Fruit fly (Drosophila melanogaster) whole organism, embryonic: ENCODE results near the gene Osi17.

Source experiments
- ATbp ChIP-seq: fragments of 200-800 bp; sonication (Bioruptor generic); optimal IDR thresholded peaks from 2 replicates; lab custom pipeline; 2017; ENCODE audit warnings: missing biosample characterization, mild to moderate bottlenecking, missing genetic modification characterization, missing genetic modification reagents
- Asciz ChIP-seq: fragments of 200-800 bp; sonication (Bioruptor generic); optimal IDR thresholded peaks from 2 replicates; lab custom pipeline; 2017; ENCODE audit warnings: missing biosample characterization, mild to moderate bottlenecking, missing genetic modification characterization, missing genetic modification reagents
- CG10267 ChIP-seq: fragments of 200-800 bp; sonication (Bioruptor generic); optimal IDR thresholded peaks from 2 replicates; lab custom pipeline; 2018; ENCODE audit warnings: missing biosample characterization, mild to moderate bottlenecking, missing genetic modification characterization, moderate library complexity
- CG10321 ChIP-seq: fragments of 200-800 bp; sonication (Bioruptor generic); IDR thresholded peaks from 2 replicates; pipeline ENCODE4 v1.3.6; 2022; ENCODE audit warnings: missing biosample characterization, missing genetic modification characterization
- CG10979 ChIP-seq: fragments of 200-800 bp; sonication (Bioruptor generic); optimal IDR thresholded peaks from 2 replicates; lab custom pipeline; 2018; ENCODE audit warnings: missing biosample characterization, mild to moderate bottlenecking, missing genetic modification characterization, moderate library complexity
- CG11504 ChIP-seq: fragments of 200-800 bp; sonication (Bioruptor generic); optimal IDR thresholded peaks from 3 replicates; lab custom pipeline; 2019; ENCODE audit warnings: missing biosample characterization, mild to moderate bottlenecking, missing genetic modification characterization, moderate library complexity
- CG11723 ChIP-seq: fragments of 200-800 bp; sonication (Bioruptor generic); optimal IDR thresholded peaks from 2 replicates; lab custom pipeline; 2017; ENCODE audit warnings: missing biosample characterization, mild to moderate bottlenecking, missing genetic modification characterization
- CG1233 ChIP-seq: fragments of 200-800 bp; sonication (Bioruptor generic); optimal IDR thresholded peaks from 4 replicates; lab custom pipeline; 2018; ENCODE audit warnings: missing biosample characterization, mild to moderate bottlenecking, missing genetic modification characterization
- CG12769 ChIP-seq: fragments of 200-800 bp; sonication (Bioruptor generic); optimal IDR thresholded peaks from 2 replicates; lab custom pipeline; 2019; ENCODE audit warnings: missing biosample characterization, mild to moderate bottlenecking, missing genetic modification characterization, moderate library complexity
- CG18262 ChIP-seq: fragments of 200-800 bp; optimal IDR thresholded peaks from 3 replicates; lab custom pipeline; 2019; ENCODE audit warnings: missing biosample characterization, mild to moderate bottlenecking, missing genetic modification characterization, moderate library complexity
- CG2199 ChIP-seq: fragments of 200-800 bp; sonication (Bioruptor generic); IDR thresholded peaks from 3 replicates; pipeline ENCODE4 v1.3.6; 2022; ENCODE audit warnings: missing biosample characterization, missing genetic modification characterization
- CG2712 ChIP-seq: fragments of 200-800 bp; optimal IDR thresholded peaks from 3 replicates; lab custom pipeline; 2019; ENCODE audit warnings: missing biosample characterization, mild to moderate bottlenecking, missing genetic modification characterization, moderate library complexity
- CG30431 ChIP-seq: fragments of 200-800 bp; sonication (Bioruptor generic); optimal IDR thresholded peaks from 2 replicates; lab custom pipeline; 2017; ENCODE audit warnings: missing biosample characterization, missing genetic modification characterization
- CG31441 ChIP-seq: fragments of 200-800 bp; sonication (Bioruptor generic); IDR thresholded peaks from 2 replicates; pipeline ENCODE4 v1.3.6; 2022; ENCODE audit warnings: missing biosample characterization, missing genetic modification characterization
- CG3995 ChIP-seq: fragments of 200-800 bp; sonication (Bioruptor generic); optimal IDR thresholded peaks from 3 replicates; lab custom pipeline; 2016; ENCODE audit warnings: missing biosample characterization, missing genetic modification characterization
- CG4820 ChIP-seq: fragments of 200-800 bp; sonication (Bioruptor generic); optimal IDR thresholded peaks from 3 replicates; lab custom pipeline; 2016; ENCODE audit warnings: missing biosample characterization, missing genetic modification characterization
- CG5180 ChIP-seq: fragments of 200-800 bp; sonication (Bioruptor generic); optimal IDR thresholded peaks from 3 replicates; lab custom pipeline; 2017; ENCODE audit warnings: missing biosample characterization, missing genetic modification characterization, mild to moderate bottlenecking, moderate library complexity, missing genetic modification reagents
- CG5245 ChIP-seq: fragments of 200-800 bp; sonication (Bioruptor generic); optimal IDR thresholded peaks from 3 replicates; lab custom pipeline; 2016; ENCODE audit warnings: missing biosample characterization, missing genetic modification characterization
- CG6175 ChIP-seq: fragments of 200-800 bp; sonication (Bioruptor generic); IDR thresholded peaks from 3 replicates; pipeline ENCODE4 v1.3.6; 2022; ENCODE audit warnings: missing biosample characterization, missing genetic modification characterization
- CG9817 ChIP-seq: fragments of 200-800 bp; sonication (Bioruptor generic); optimal IDR thresholded peaks from 2 replicates; lab custom pipeline; 2018; ENCODE audit warnings: missing biosample characterization, mild to moderate bottlenecking, missing genetic modification characterization, moderate library complexity
- Eip74EF ChIP-seq, 2 experiments: fragments of 200-800 bp in 1 of 2; fragments of >200 bp in 1 of 2; sonication (Bioruptor generic) in 1 of 2; optimal IDR thresholded peaks; 2 replicates each; lab custom pipeline; 2017 to 2019; ENCODE audit warnings: missing biosample characterization in 2 of 2, missing genetic modification characterization in 2 of 2, mild to moderate bottlenecking in 1 of 2, moderate library complexity in 1 of 2
- GATAe ChIP-seq: fragments of 200-800 bp; sonication (Bioruptor generic); conservative IDR thresholded peaks from 2 replicates; pipeline ENCODE4 v1.3.6; 2022; ENCODE audit warnings: missing biosample characterization, missing genetic modification characterization
- HHEX ChIP-seq: fragments of 200-800 bp; sonication (Bioruptor generic); optimal IDR thresholded peaks from 3 replicates; lab custom pipeline; 2017; ENCODE audit warnings: missing biosample characterization, mild to moderate bottlenecking, missing genetic modification characterization, missing genetic modification reagents
- Hey ChIP-seq: fragments of 200-800 bp; sonication (Bioruptor generic); optimal IDR thresholded peaks from 3 replicates; lab custom pipeline; 2018; ENCODE audit warnings: missing biosample characterization, mild to moderate bottlenecking, missing genetic modification characterization
- Hsf ChIP-seq: fragments of 200-800 bp; sonication (Bioruptor generic); optimal IDR thresholded peaks from 3 replicates; lab custom pipeline; 2016; ENCODE audit warnings: missing biosample characterization, missing genetic modification characterization
- Jarid2 ChIP-seq: fragments of 200-800 bp; sonication (Bioruptor generic); optimal IDR thresholded peaks from 3 replicates; lab custom pipeline; 2017; ENCODE audit warnings: mild to moderate bottlenecking, missing biosample characterization, missing genetic modification reagents, missing genetic modification characterization
- Kr ChIP-seq: fragments of 200-800 bp; sonication (Bioruptor generic); optimal IDR thresholded peaks from 2 replicates; lab custom pipeline; 2017; ENCODE audit warnings: missing biosample characterization, mild to moderate bottlenecking, missing genetic modification characterization
- MTF-1 ChIP-seq: fragments of 200-800 bp; sonication (Bioruptor generic); optimal IDR thresholded peaks from 2 replicates; lab custom pipeline; 2018; ENCODE audit warnings: missing biosample characterization, mild to moderate bottlenecking, missing genetic modification characterization, borderline replicate concordance
- Med ChIP-seq: fragments of 200-800 bp; sonication (Bioruptor generic); peaks from one replicate; lab custom pipeline; 2016; ENCODE audit warnings: missing biosample characterization, missing genetic modification characterization, mild to moderate bottlenecking, inconsistent platforms, moderate library complexity
- Meics ChIP-seq: fragments of 200-800 bp; sonication (Bioruptor generic); optimal IDR thresholded peaks from 2 replicates; lab custom pipeline; 2017; ENCODE audit warnings: missing biosample characterization, mild to moderate bottlenecking, missing genetic modification characterization
- NfI ChIP-seq: fragments of 200-800 bp; sonication (Bioruptor generic); optimal IDR thresholded peaks from 3 replicates; lab custom pipeline; 2018; ENCODE audit warnings: missing biosample characterization, mild to moderate bottlenecking, missing genetic modification characterization, moderate library complexity
- Oli ChIP-seq: fragments of 200-800 bp; sonication (Bioruptor generic); optimal IDR thresholded peaks from 2 replicates; lab custom pipeline; 2018; ENCODE audit warnings: missing biosample characterization, mild to moderate bottlenecking, missing genetic modification characterization, moderate library complexity
- Sox102F ChIP-seq: fragments of 200-800 bp; sonication (Bioruptor generic); optimal IDR thresholded peaks from 2 replicates; lab custom pipeline; 2018; ENCODE audit warnings: missing biosample characterization, mild to moderate bottlenecking, missing genetic modification characterization, moderate library complexity
- Usf ChIP-seq: fragments of 200-800 bp; sonication (Bioruptor generic); optimal IDR thresholded peaks from 2 replicates; lab custom pipeline; 2017; ENCODE audit warnings: missing genotype, missing biosample characterization, missing genetic modification characterization
- cwo ChIP-seq: fragments of 200-800 bp; sonication (Bioruptor generic); optimal IDR thresholded peaks from 3 replicates; lab custom pipeline; 2017; ENCODE audit warnings: missing biosample characterization, missing genetic modification characterization, mild to moderate bottlenecking, moderate library complexity, missing genetic modification reagents
- dmrt99B ChIP-seq: fragments of 200-800 bp; sonication (Bioruptor generic); optimal IDR thresholded peaks from 2 replicates; lab custom pipeline; 2018; ENCODE audit warnings: missing biosample characterization, mild to moderate bottlenecking, missing genetic modification characterization, moderate library complexity
- dysf ChIP-seq: fragments of 200-800 bp; sonication (Bioruptor generic); IDR thresholded peaks from 3 replicates; pipeline ENCODE4 v1.3.6; 2022; ENCODE audit warnings: missing biosample characterization, missing genetic modification characterization
- esg ChIP-seq: fragments of 200-800 bp; sonication (Bioruptor generic); conservative IDR thresholded peaks from 2 replicates; pipeline ENCODE4 v1.3.6; 2022; ENCODE audit warnings: missing biosample characterization, missing genetic modification characterization
- fru ChIP-seq: fragments of >200 bp; optimal IDR thresholded peaks from 2 replicates; lab custom pipeline; 2017
- hkb ChIP-seq, 2 experiments: fragments of 200-800 bp in 1 of 2; fragments of >200 bp in 1 of 2; sonication (Bioruptor generic) in 1 of 2; IDR thresholded peaks in 1 of 2; optimal IDR thresholded peaks in 1 of 2; 2 replicates each; pipeline versions ENCODE4 v1.3.6 to Lab custom; 2017 to 2022; ENCODE audit warnings: missing biosample characterization in 1 of 2, missing genetic modification characterization in 1 of 2
- nerfin-1 ChIP-seq: fragments of 200-800 bp; sonication (Bioruptor generic); optimal IDR thresholded peaks from 3 replicates; lab custom pipeline; 2019; ENCODE audit warnings: missing biosample characterization, mild to moderate bottlenecking, missing genetic modification characterization, moderate library complexity
- nmo ChIP-seq: fragments of 200-800 bp; sonication (Bioruptor generic); optimal IDR thresholded peaks from 2 replicates; lab custom pipeline; 2018; ENCODE audit warnings: missing biosample characterization, mild to moderate bottlenecking, missing genetic modification characterization, moderate library complexity
- row ChIP-seq: fragments of 200-800 bp; sonication (Bioruptor generic); IDR thresholded peaks from 3 replicates; pipeline ENCODE4 v1.3.6; 2022; ENCODE audit warnings: missing biosample characterization, missing genetic modification characterization
- sd ChIP-seq: fragments of 200-800 bp; sonication (Bioruptor generic); optimal IDR thresholded peaks from 3 replicates; lab custom pipeline; 2018; ENCODE audit warnings: missing biosample characterization, mild to moderate bottlenecking, missing genetic modification characterization, moderate library complexity
- sens ChIP-seq: fragments of 200-800 bp; sonication (Bioruptor generic); peaks from one replicate; lab custom pipeline; 2016; ENCODE audit warnings: missing biosample characterization, missing genetic modification characterization
- slou ChIP-seq: fragments of 200-800 bp; sonication (Bioruptor generic); optimal IDR thresholded peaks from 3 replicates; lab custom pipeline; 2016; ENCODE audit warnings: missing biosample characterization, missing genetic modification characterization
- sug ChIP-seq: fragments of 200-800 bp; optimal IDR thresholded peaks from 2 replicates; lab custom pipeline; 2019; ENCODE audit warnings: missing biosample characterization, mild to moderate bottlenecking, missing genetic modification characterization, moderate library complexity
- wdn ChIP-seq: fragments of 200-800 bp; sonication (Bioruptor generic); IDR thresholded peaks from 2 replicates; pipeline ENCODE4 v1.3.6; 2022; ENCODE audit warnings: missing biosample characterization, missing genetic modification characterization

Osi17 gene

DNA sequence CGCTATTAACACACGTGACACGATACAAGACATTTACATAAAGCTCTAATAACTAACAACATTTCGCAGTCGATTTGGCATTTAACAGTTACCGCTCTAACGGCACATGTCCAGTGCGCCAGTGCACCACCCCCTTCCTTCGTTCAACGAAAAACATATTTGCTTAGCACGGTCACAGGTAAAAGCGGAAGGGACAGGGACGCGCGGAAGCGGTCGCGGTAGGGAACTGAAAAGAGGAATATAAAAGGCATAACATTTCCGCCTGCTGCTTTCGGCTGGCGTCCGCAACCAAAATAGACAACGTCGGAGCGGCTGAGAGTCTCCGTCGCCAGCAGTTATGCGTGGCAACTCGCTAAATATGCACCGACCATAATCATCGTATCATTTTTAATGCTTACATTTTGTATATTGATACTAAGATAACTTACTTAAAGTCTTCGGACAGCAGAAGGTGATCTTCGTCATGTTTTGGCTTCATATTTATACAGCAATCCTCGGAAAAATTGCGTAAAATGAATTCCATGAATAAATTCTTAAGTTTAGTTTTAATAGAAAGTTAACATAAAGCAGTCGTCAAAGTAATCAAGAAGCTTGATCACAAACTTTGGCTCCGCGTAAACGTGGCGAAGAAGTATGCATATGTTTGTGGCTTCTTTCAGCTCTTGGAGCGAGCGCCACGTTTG is 40.3 kb downstream of the Osi17 start (continued):
- TF ChIP-seq Hsf (peak; percentile 8), CG3995 (GFP tag; lab: Kevin White, UChicago) (no peak), hkb (optimal IDR thresholded peaks at IDR 0.05; lab: Kevin White, UChicago) (no peak), hkb (GFP tag; IDR thresholded peaks at IDR 0.05; lab: Robert Waterston, UW) (0 out of 2 replicates have a peak, but pooled peaks have one; percentile 17), CG9817 (tag; lab: Kevin White, UChicago) (peak; percentile 11), Sox102F (GFP tag; lab: Kevin White, UChicago) (peak; percentile 41), CG4820 (GFP tag; lab: Kevin White, UChicago) (peak; percentile 77), Meics (GFP tag; lab: Kevin White, UChicago) (peak; percentile 41), MTF-1 (GFP tag; lab: Kevin White, UChicago) (no peak), Oli (tag; lab: Kevin White, UChicago) (peak; percentile 35), CG31441 (peak; percentile 41; the same call in 1 of the 2 replicates), NfI (GFP tag; lab: Kevin White, UChicago) (peak; percentile 22), fru (lab: Kevin White, UChicago) (no peak), dysf (peak; percentile 47; the same call in 1 of the 3 replicates), CG2199 (peak; percentile 15; the same call in 1 of the 3 replicates), CG6175 (GFP tag; lab: Robert Waterston, UW) (no peak), sd (tag; lab: Kevin White, UChicago) (peak; percentile 13), CG5180 (GFP tag; lab: Kevin White, UChicago) (peak; percentile 5), dmrt99B (tag; lab: Kevin White, UChicago) (peak; percentile 60), CG10979 (tag; lab: Kevin White, UChicago) (peak; percentile 38), esg (no peak), Eip74EF (GFP tag; optimal IDR thresholded peaks at IDR 0.05; lab: Kevin White, UChicago) (peak in 1 of 2 experiments; percentile 53), GATAe (GFP tag; lab: Robert Waterston, UW) (no peak), ATbp (GFP tag; lab: Kevin White, UChicago) (peak; percentile 23), slou (GFP tag; lab: Kevin White, UChicago) (no peak), CG12769 (tag; lab: Kevin White, UChicago) (peak; percentile 70), Med (GFP tag; lab: Kevin White, UChicago) (no peak), Hey (tag; lab: Kevin White, UChicago) (no peak), Kr (GFP tag; lab: Kevin White, UChicago) (no peak), CG18262 (peak; percentile 48), row (GFP tag; lab: Robert Waterston, UW) (peak; percentile 34; the same call in 1 of the 3 replicates), sug (peak; percentile 7), CG5245 (no peak), CG11504 (tag; lab: Kevin White, UChicago) (peak; percentile 54), CG1233 (GFP tag; lab: Kevin White, UChicago) (peak; percentile 9), wdn (no peak), Jarid2 (no peak), CG11723 (GFP tag; lab: Kevin White, UChicago) (no peak), nerfin-1 (peak; percentile 20), CG2712 (tag; lab: Kevin White, UChicago) (peak; percentile 51), CG10267 (tag; lab: Kevin White, UChicago) (peak; percentile 14), nmo (GFP tag; lab: Kevin White, UChicago) (peak; percentile 39), Usf (no peak), HHEX (GFP tag; lab: Kevin White, UChicago) (no peak), cwo (peak; percentile 49), CG10321 (GFP tag; lab: Robert Waterston, UW) (no peak), Asciz (GFP tag; lab: Kevin White, UChicago) (peak; percentile 24), sens (GFP tag; lab: Kevin White, UChicago) (peak; percentile 85), CG30431 (no peak)
